Fruit fly (Drosophila melanogaster): ENCODE results near the gene CG12003.

DNA sequence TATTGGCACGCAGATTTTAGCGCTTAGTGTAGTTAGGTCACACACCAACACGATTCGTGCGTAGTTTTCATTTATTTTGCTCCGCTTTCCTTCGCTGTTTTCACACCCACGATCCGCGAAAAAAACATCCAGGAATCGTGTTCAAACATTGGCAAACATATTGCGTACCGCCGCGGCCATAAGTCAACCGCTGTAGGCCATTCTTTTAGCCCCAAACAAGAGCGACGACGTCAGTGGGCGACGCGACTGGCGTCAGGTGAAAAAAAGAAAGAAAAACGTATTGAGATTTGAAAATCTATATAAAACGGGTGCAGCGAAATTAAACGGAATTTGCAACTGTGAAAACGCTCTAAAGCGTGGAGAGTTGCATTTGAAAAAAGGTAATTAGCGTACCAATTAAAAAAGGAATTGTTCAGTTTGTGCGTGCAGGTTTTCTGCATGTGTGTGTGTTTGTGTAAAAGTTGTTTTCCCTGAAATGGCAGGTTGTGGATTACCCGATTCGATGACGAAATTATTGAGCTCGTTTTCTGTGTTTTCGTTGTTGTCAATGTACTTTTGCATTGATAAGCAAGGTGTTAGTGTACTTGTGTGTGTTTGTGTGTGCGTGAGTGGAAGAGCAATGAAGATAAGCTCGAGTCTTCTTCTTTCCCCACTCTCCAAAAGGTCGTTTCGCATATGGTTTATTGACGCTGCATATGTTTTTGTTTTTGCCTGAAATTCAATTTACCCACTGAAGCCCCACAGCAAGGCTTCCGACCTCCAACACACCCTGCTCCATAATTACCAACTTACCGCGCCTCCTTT lies 4.2 kb downstream of the CG12003 start, which contains the start of gene Tmep:
- TF ChIP-seq EcR (GFP tag; optimal IDR thresholded peaks at IDR 0.05) (no peak), Dll (optimal IDR thresholded peaks at IDR 0.05) (no peak), usp (GFP tag; optimal IDR thresholded peaks at IDR 0.05) (no peak), pan (optimal IDR thresholded peaks at IDR 0.05) (no peak), psq (optimal IDR thresholded peaks at IDR 0.05) (no peak)
